Fruit fly (Drosophila melanogaster): ENCODE data around the gene spz4.

The spz4 gene

dm6 chr2L:11528129-11528589, 26.6 kb downstream of the spz4 start, which contains the start of gene CG31705 (continued):
- TF ChIP-seq CG8290 (GFP tag; optimal IDR thresholded peaks at IDR 0.05) (no peak), CG8290 (tag; optimal IDR thresholded peaks at IDR 0.05) (no peak), CG4854 (GFP tag; optimal IDR thresholded peaks at IDR 0.05) (no peak), grau (tag; optimal IDR thresholded peaks at IDR 0.05) (peak; percentile 72), CG10979 (tag; optimal IDR thresholded peaks at IDR 0.05) (no peak), CG1024 (GFP tag; IDR thresholded peaks at IDR 0.05) (no peak), Nf-YC (tag; optimal IDR thresholded peaks at IDR 0.05) (no peak), Bgb (GFP tag; IDR thresholded peaks at IDR 0.05; ENCODE audit: partially characterized antibody) (no peak), CG12659 (GFP tag; optimal IDR thresholded peaks at IDR 0.05) (peak; percentile 50), CG12391 (tag; optimal IDR thresholded peaks at IDR 0.05) (peak; percentile 38), Lim3 (GFP tag; IDR thresholded peaks at IDR 0.05) (no peak), Oaz (GFP tag; IDR thresholded peaks at IDR 0.05) (no peak), ems (GFP tag; optimal IDR thresholded peaks at IDR 0.05) (no peak), sug (tag; optimal IDR thresholded peaks at IDR 0.05) (peak; percentile 4), CG12769 (tag; optimal IDR thresholded peaks at IDR 0.05) (no peak), her (GFP tag; optimal IDR thresholded peaks at IDR 0.05) (no peak), B-H2 (GFP tag; optimal IDR thresholded peaks at IDR 0.05) (no peak), Hr51 (GFP tag; optimal IDR thresholded peaks at IDR 0.05) (peak in 1 of 2 experiments; percentile 53), CG3065 (GFP tag; optimal IDR thresholded peaks at IDR 0.05) (no peak), gsb (GFP tag; IDR thresholded peaks at IDR 0.05) (no peak), CG15073 (GFP tag; optimal IDR thresholded peaks at IDR 0.05) (no peak), Sox102F (GFP tag; optimal IDR thresholded peaks at IDR 0.05) (peak; percentile 49), gt (GFP tag; IDR thresholded peaks at IDR 0.05) (no peak), sqz (GFP tag; optimal IDR thresholded peaks at IDR 0.05) (no peak), CG11398 (GFP tag; optimal IDR thresholded peaks at IDR 0.05) (no peak), CG10267 (tag; optimal IDR thresholded peaks at IDR 0.05) (peak; percentile 25), Hr3 (GFP tag; optimal IDR thresholded peaks at IDR 0.05) (peak; percentile 39), CG12071 (GFP tag; optimal IDR thresholded peaks at IDR 0.05) (no peak), CG14014 (GFP tag; IDR thresholded peaks at IDR 0.05) (peak; percentile 37; the same call in 1 of the 2 replicates), YL-1 (GFP tag; optimal IDR thresholded peaks at IDR 0.05) (no peak), dm (GFP tag; optimal IDR thresholded peaks at IDR 0.05) (no peak), gsb-n (tag; optimal IDR thresholded peaks at IDR 0.05) (no peak), fd102C (GFP tag; optimal IDR thresholded peaks at IDR 0.05) (no peak), gcm2 (GFP tag; optimal IDR thresholded peaks at IDR 0.05) (no peak), Xrp1 (GFP tag; IDR thresholded peaks at IDR 0.05) (no peak), pros (GFP tag; optimal IDR thresholded peaks at IDR 0.05) (no peak), ttk (GFP tag; IDR thresholded peaks at IDR 0.05) (0 out of 2 replicates have a peak, but pooled peaks have one; percentile 13), Ravus (GFP tag; IDR thresholded peaks at IDR 0.05) (no peak), zf30C (GFP tag; optimal IDR thresholded peaks at IDR 0.05) (no peak), ERR (GFP tag; optimal IDR thresholded peaks at IDR 0.05) (no peak), CG34422 (GFP tag; IDR thresholded peaks at IDR 0.05) (peak; percentile 71; the same call in 1 of the 3 replicates), ewg (GFP tag; optimal IDR thresholded peaks at IDR 0.05) (no peak), B-H1 (GFP tag; IDR thresholded peaks at IDR 0.05) (no peak), klu (GFP tag; IDR thresholded peaks at IDR 0.05) (no peak), CHES-1-like (GFP tag; optimal IDR thresholded peaks at IDR 0.05) (no peak), nerfin-1 (tag; optimal IDR thresholded peaks at IDR 0.05) (no peak), luna (GFP tag; optimal IDR thresholded peaks at IDR 0.05) (no peak), pum (GFP tag; optimal IDR thresholded peaks at IDR 0.05) (no peak), Side (GFP tag; optimal IDR thresholded peaks at IDR 0.05) (no peak), Atf-2 (GFP tag; optimal IDR thresholded peaks at IDR 0.05) (no peak), CG13296 (GFP tag; optimal IDR thresholded peaks at IDR 0.05) (peak; percentile 14), Hsf (GFP tag; optimal IDR thresholded peaks at IDR 0.05) (no peak)
